Fruit fly (Drosophila melanogaster) whole organism, embryonic: Measurements from ENCODE around the gene CG3337.

Source experiments
- Atf6 ChIP-seq: fragments of 200-800 bp; sonication (Bioruptor generic); IDR thresholded peaks from 2 replicates; pipeline ENCODE4 v1.3.6; 2022; ENCODE audit warnings: missing biosample characterization, missing genetic modification characterization
- CG10565 ChIP-seq: fragments of 200-800 bp; sonication (Bioruptor generic); optimal IDR thresholded peaks from 3 replicates; lab custom pipeline; 2016; ENCODE audit warnings: missing biosample characterization, mild to moderate bottlenecking, missing genetic modification characterization
- CG11247 ChIP-seq: fragments of 200-800 bp; sonication (Bioruptor generic); IDR thresholded peaks from 2 replicates; pipeline ENCODE4 v1.3.6; 2022; ENCODE audit warnings: missing biosample characterization, missing genetic modification characterization
- CG11695 ChIP-seq: fragments of 200-800 bp; sonication (Bioruptor generic); IDR thresholded peaks from 3 replicates; pipeline ENCODE4 v1.3.6; 2022; ENCODE audit warnings: missing biosample characterization, missing genetic modification characterization
- CG12391 ChIP-seq: fragments of 200-800 bp; sonication (Bioruptor generic); optimal IDR thresholded peaks from 3 replicates; lab custom pipeline; 2018; ENCODE audit warnings: missing biosample characterization, mild to moderate bottlenecking, missing genetic modification characterization, moderate library complexity
- CG13287 ChIP-seq: fragments of 200-800 bp; sonication (Bioruptor generic); IDR thresholded peaks from 2 replicates; pipeline ENCODE4 v1.3.6; 2022; ENCODE audit warnings: missing biosample characterization, missing genetic modification characterization; ENCODE audit not compliant: partially characterized antibody
- CG15269 ChIP-seq: fragments of 200-800 bp; sonication (Bioruptor generic); optimal IDR thresholded peaks from 2 replicates; lab custom pipeline; 2018; ENCODE audit warnings: missing biosample characterization, mild to moderate bottlenecking, missing genetic modification characterization, moderate library complexity
- CG16813 ChIP-seq: fragments of 200-800 bp; sonication (Bioruptor generic); IDR thresholded peaks from 3 replicates; pipeline ENCODE4 v1.3.6; 2022; ENCODE audit warnings: missing biosample characterization, missing genetic modification characterization; ENCODE audit not compliant: partially characterized antibody
- CG17186 ChIP-seq: fragments of 200-800 bp; sonication (Bioruptor generic); optimal IDR thresholded peaks from 3 replicates; lab custom pipeline; 2017; ENCODE audit warnings: missing biosample characterization, missing genetic modification reagents, missing genetic modification characterization
- CG17829 ChIP-seq: fragments of 200-800 bp; optimal IDR thresholded peaks from 2 replicates; lab custom pipeline; 2019; ENCODE audit warnings: missing biosample characterization, mild to moderate bottlenecking, missing genetic modification characterization, moderate library complexity
- CG2199 ChIP-seq: fragments of 200-800 bp; sonication (Bioruptor generic); IDR thresholded peaks from 3 replicates; pipeline ENCODE4 v1.3.6; 2022; ENCODE audit warnings: missing biosample characterization, missing genetic modification characterization
- CG2875 ChIP-seq: fragments of 200-800 bp; sonication (Bioruptor generic); optimal IDR thresholded peaks from 2 replicates; lab custom pipeline; 2017; ENCODE audit warnings: missing biosample characterization, mild to moderate bottlenecking, missing genetic modification characterization, missing genetic modification reagents
- CG3407 ChIP-seq: fragments of 200-800 bp; sonication (Bioruptor generic); optimal IDR thresholded peaks from 2 replicates; lab custom pipeline; 2018; ENCODE audit warnings: missing biosample characterization, mild to moderate bottlenecking, missing genetic modification characterization
- CG4404 ChIP-seq: fragments of 200-800 bp; sonication (Bioruptor generic); IDR thresholded peaks from 2 replicates; pipeline ENCODE4 v1.3.6; 2022; ENCODE audit warnings: missing biosample characterization, missing genetic modification characterization
- CG4707 ChIP-seq: fragments of 200-800 bp; sonication (Bioruptor generic); optimal IDR thresholded peaks from 2 replicates; lab custom pipeline; 2018; ENCODE audit warnings: missing biosample characterization, mild to moderate bottlenecking, missing genetic modification characterization, moderate library complexity
- CG6654 ChIP-seq: fragments of 200-800 bp; sonication (Bioruptor generic); optimal IDR thresholded peaks from 2 replicates; lab custom pipeline; 2017; ENCODE audit warnings: missing biosample characterization, mild to moderate bottlenecking, missing genetic modification characterization
- CG8478 ChIP-seq: fragments of >200 bp; optimal IDR thresholded peaks from 2 replicates; lab custom pipeline; 2018
- CG9932 ChIP-seq: fragments of 200-800 bp; sonication (Bioruptor generic); IDR thresholded peaks from 2 replicates; pipeline ENCODE4 v1.3.6; 2022; ENCODE audit warnings: missing biosample characterization, missing genetic modification characterization
- CTCF ChIP-seq: fragments of 200-800 bp; sonication (Bioruptor generic); optimal IDR thresholded peaks from 2 replicates; lab custom pipeline; 2017; ENCODE audit warnings: missing biosample characterization, mild to moderate bottlenecking, missing genetic modification characterization, moderate library complexity
- D19B ChIP-seq: fragments of 200-800 bp; sonication (Bioruptor generic); optimal IDR thresholded peaks from 2 replicates; lab custom pipeline; 2017; ENCODE audit warnings: missing biosample characterization, mild to moderate bottlenecking, missing genetic modification characterization
- Dll ChIP-seq: fragments of 200-800 bp; sonication (Bioruptor generic); IDR thresholded peaks from 4 replicates; pipeline ENCODE4 v1.3.6; 2022; ENCODE audit warnings: missing biosample characterization, missing genetic modification characterization; ENCODE audit not compliant: partially characterized antibody
- Dref ChIP-seq: fragments of 200-800 bp; sonication (Bioruptor generic); IDR thresholded peaks from 2 replicates; pipeline ENCODE4 v1.3.6; 2022; ENCODE audit warnings: missing biosample characterization, missing genetic modification characterization
- E2f1 ChIP-seq: fragments of 200-800 bp; sonication (Bioruptor generic); IDR thresholded peaks from 2 replicates; pipeline ENCODE4 v1.3.6; 2022; ENCODE audit warnings: missing biosample characterization, missing genetic modification characterization
- ERR ChIP-seq: fragments of 200-800 bp; sonication (Bioruptor generic); optimal IDR thresholded peaks from 2 replicates; lab custom pipeline; 2016; ENCODE audit warnings: missing biosample characterization, missing genetic modification characterization
- Elba2 ChIP-seq: fragments of 200-800 bp; sonication (Bioruptor generic); optimal IDR thresholded peaks from 3 replicates; lab custom pipeline; 2016; ENCODE audit warnings: missing biosample characterization, missing genetic modification characterization
- HLH3B ChIP-seq: fragments of 200-800 bp; sonication (Bioruptor generic); IDR thresholded peaks from 2 replicates; pipeline ENCODE4 v1.3.6; 2022; ENCODE audit warnings: missing biosample characterization, missing genetic modification characterization
- HLH4C ChIP-seq: fragments of 200-800 bp; sonication (Bioruptor generic); IDR thresholded peaks from 3 replicates; pipeline ENCODE4 v1.3.6; 2022; ENCODE audit warnings: missing biosample characterization, missing genetic modification characterization; ENCODE audit not compliant: partially characterized antibody
- HmgD ChIP-seq: fragments of 200-800 bp; sonication (Bioruptor generic); optimal IDR thresholded peaks from 3 replicates; lab custom pipeline; 2016; ENCODE audit warnings: missing biosample characterization, missing genetic modification characterization
- Hsf ChIP-seq: fragments of 200-800 bp; sonication (Bioruptor generic); optimal IDR thresholded peaks from 3 replicates; lab custom pipeline; 2016; ENCODE audit warnings: missing biosample characterization, missing genetic modification characterization
- Kr ChIP-seq: fragments of 200-800 bp; sonication (Bioruptor generic); optimal IDR thresholded peaks from 2 replicates; lab custom pipeline; 2017; ENCODE audit warnings: missing biosample characterization, mild to moderate bottlenecking, missing genetic modification characterization
- Med ChIP-seq: fragments of 200-800 bp; sonication (Bioruptor generic); peaks from one replicate; lab custom pipeline; 2016; ENCODE audit warnings: missing biosample characterization, missing genetic modification characterization, mild to moderate bottlenecking, inconsistent platforms, moderate library complexity
- Mes4 ChIP-seq: fragments of 200-800 bp; sonication (Bioruptor generic); optimal IDR thresholded peaks from 2 replicates; lab custom pipeline; 2016; ENCODE audit warnings: missing biosample characterization, missing genetic modification characterization
- NFAT ChIP-seq: fragments of 200-800 bp; sonication (Bioruptor generic); IDR thresholded peaks from 2 replicates; pipeline ENCODE4 v1.3.6; 2022; ENCODE audit warnings: missing biosample characterization, missing genetic modification characterization
- Side ChIP-seq: fragments of 200-800 bp; sonication (Bioruptor generic); optimal IDR thresholded peaks from 2 replicates; lab custom pipeline; 2016; ENCODE audit warnings: missing biosample characterization, missing genetic modification characterization
- Sin3A ChIP-seq: fragments of >200 bp; optimal IDR thresholded peaks from 2 replicates; lab custom pipeline; 2018
- Usf ChIP-seq: fragments of 200-800 bp; sonication (Bioruptor generic); optimal IDR thresholded peaks from 2 replicates; lab custom pipeline; 2017; ENCODE audit warnings: missing genotype, missing biosample characterization, missing genetic modification characterization
- Xrp1 ChIP-seq: fragments of 200-800 bp; sonication (Bioruptor generic); IDR thresholded peaks from 2 replicates; pipeline ENCODE4 v1.3.6; 2022; ENCODE audit warnings: missing biosample characterization, missing genetic modification characterization
- ac ChIP-seq: fragments of 200-800 bp; sonication (Bioruptor generic); optimal IDR thresholded peaks from 3 replicates; lab custom pipeline; 2017; ENCODE audit warnings: missing biosample characterization, mild to moderate bottlenecking, missing genetic modification characterization
- ara ChIP-seq: fragments of 200-800 bp; sonication (Bioruptor generic); IDR thresholded peaks from 2 replicates; pipeline ENCODE4 v1.3.6; 2022; ENCODE audit warnings: missing biosample characterization, missing genetic modification characterization
- crp ChIP-seq, 2 experiments: fragments of 200-800 bp; sonication (Bioruptor generic); optimal IDR thresholded peaks; 2 replicates in 1 of 2; 3 replicates in 1 of 2; lab custom pipeline; 2017; ENCODE audit warnings: missing biosample characterization in 2 of 2, missing genetic modification characterization in 2 of 2, mild to moderate bottlenecking in 1 of 2, moderate library complexity in 1 of 2
- fd102C ChIP-seq: fragments of 200-800 bp; sonication (Bioruptor generic); optimal IDR thresholded peaks from 2 replicates; lab custom pipeline; 2018; ENCODE audit warnings: missing biosample characterization, mild to moderate bottlenecking, missing genetic modification characterization, moderate library complexity
- gce ChIP-seq: fragments of 200-800 bp; sonication (Bioruptor generic); IDR thresholded peaks from 3 replicates; pipeline ENCODE4 v1.3.6; 2022; ENCODE audit warnings: missing biosample characterization, missing genetic modification characterization
- hb ChIP-seq: fragments of 200-800 bp; sonication (Bioruptor generic); IDR thresholded peaks from 3 replicates; pipeline ENCODE4 v1.3.6; 2022; ENCODE audit warnings: missing biosample characterization, missing genetic modification characterization; ENCODE audit not compliant: partially characterized antibody
- jigr1 ChIP-seq: fragments of 200-800 bp; sonication (Bioruptor generic); IDR thresholded peaks from 3 replicates; pipeline ENCODE4 v1.3.6; 2022; ENCODE audit warnings: missing biosample characterization, missing genetic modification characterization
- ken ChIP-seq: fragments of 200-800 bp; sonication (Bioruptor generic); IDR thresholded peaks from 3 replicates; pipeline ENCODE4 v1.3.6; 2022; ENCODE audit warnings: missing biosample characterization, missing genetic modification characterization
- lola ChIP-seq, 3 experiments: fragments of >200 bp in 2 of 3; fragments of 200-800 bp in 1 of 3; sonication (Bioruptor generic) in 1 of 3; optimal IDR thresholded peaks; 2 replicates each; lab custom pipeline; 2017 to 2019; ENCODE audit warnings: missing biosample characterization in 3 of 3, missing genetic modification characterization in 3 of 3, mild to moderate bottlenecking in 1 of 3, moderate library complexity in 1 of 3
- lov ChIP-seq, 2 experiments: fragments of 200-800 bp in 1 of 2; fragments of >200 bp in 1 of 2; sonication (Bioruptor generic) in 1 of 2; IDR thresholded peaks in 1 of 2; optimal IDR thresholded peaks in 1 of 2; 2 replicates in 1 of 2; 3 replicates in 1 of 2; pipeline versions ENCODE4 v1.3.6 to Lab custom; 2017 to 2022; ENCODE audit warnings: missing biosample characterization in 1 of 2, missing genetic modification characterization in 1 of 2
- maf-S ChIP-seq: fragments of 200-800 bp; sonication (Bioruptor generic); optimal IDR thresholded peaks from 2 replicates; lab custom pipeline; 2016; ENCODE audit warnings: missing biosample characterization, missing genetic modification characterization
- pum ChIP-seq: fragments of 200-800 bp; sonication (Bioruptor generic); optimal IDR thresholded peaks from 2 replicates; lab custom pipeline; 2016; ENCODE audit warnings: missing biosample characterization, missing genetic modification characterization
- tna ChIP-seq: fragments of 200-800 bp; sonication (Bioruptor generic); IDR thresholded peaks from 2 replicates; pipeline ENCODE4 v1.3.6; 2022; ENCODE audit warnings: missing biosample characterization, missing genetic modification characterization; ENCODE audit not compliant: partially characterized antibody
- vnd ChIP-seq: fragments of 200-800 bp; sonication (Bioruptor generic); IDR thresholded peaks from 3 replicates; pipeline ENCODE4 v1.3.6; 2022; ENCODE audit warnings: missing biosample characterization, missing genetic modification characterization; ENCODE audit not compliant: partially characterized antibody

The CG3337 gene

DNA sequence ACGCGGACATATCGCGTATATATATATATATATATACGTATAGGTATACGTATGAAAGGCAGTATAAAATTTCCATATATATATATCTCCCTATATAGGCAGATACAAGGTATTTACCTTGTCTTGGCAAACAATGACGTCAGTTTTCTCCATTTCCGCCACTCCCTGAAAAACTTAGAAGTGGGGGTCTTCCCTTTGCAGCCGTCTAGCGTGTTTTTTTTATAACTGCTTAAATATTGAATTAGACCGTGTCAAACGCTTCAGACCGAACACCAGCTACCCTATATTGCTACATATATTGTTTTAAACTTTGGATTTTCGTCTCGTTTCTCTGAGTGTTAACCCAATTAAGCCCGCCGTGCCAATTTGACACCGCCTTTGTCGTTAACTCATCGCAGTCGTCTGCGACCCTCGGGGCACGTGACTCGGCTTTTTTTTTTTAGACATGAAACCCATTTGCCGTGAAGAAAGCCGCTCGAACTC is 46.7 kb downstream of the CG3337 start (continued):
- no peak for TF ChIP-seq lov (optimal IDR thresholded peaks at IDR 0.05; lab: Kevin White, UChicago)
- no peak for TF ChIP-seq lov (GFP tag; IDR thresholded peaks at IDR 0.05; lab: Robert Waterston, UW)
- no peak for TF ChIP-seq Usf (GFP tag; lab: Kevin White, UChicago)
- TF ChIP-seq CG8478 (lab: Kevin White, UChicago) = no peak
- peak; percentile 9 for TF ChIP-seq Side (GFP tag; lab: Kevin White, UChicago)
- no peak for TF ChIP-seq CG6654
- TF ChIP-seq CG4707 (GFP tag; lab: Kevin White, UChicago) = no peak
- TF ChIP-seq CG3407 = peak; percentile 43
- no peak for TF ChIP-seq CG12391 (tag; lab: Kevin White, UChicago)
- TF ChIP-seq CG11247 (GFP tag; lab: Robert Waterston, UW) = no peak
- 0 out of 2 replicates have a peak, but pooled peaks have one; percentile 18 for TF ChIP-seq ara (GFP tag; lab: Robert Waterston, UW)
- TF ChIP-seq hb (GFP tag; lab: Robert Waterston, UW) = no peak
- 0 out of 2 replicates have a peak, but pooled peaks have one; percentile 6 for TF ChIP-seq Xrp1 (GFP tag; lab: Robert Waterston, UW)
- TF ChIP-seq HLH4C (GFP tag; lab: Robert Waterston, UW) = peak; percentile 50; the same call in 1 of the 3 replicates
- TF ChIP-seq CG2875 (GFP tag; lab: Kevin White, UChicago) = peak; percentile 26
- TF ChIP-seq CG11695 = 0 out of 3 replicates have a peak, but pooled peaks have one; percentile 35
- no peak for TF ChIP-seq ken (GFP tag; lab: Robert Waterston, UW)
- no peak for TF ChIP-seq CG16813
- no peak for TF ChIP-seq Kr
- no peak for TF ChIP-seq CG4404
- TF ChIP-seq CG10565 (GFP tag; lab: Kevin White, UChicago) = no peak
- peak; percentile 12 for TF ChIP-seq CG15269 (tag; lab: Kevin White, UChicago)
- TF ChIP-seq ERR = no peak
- TF ChIP-seq jigr1 (GFP tag; lab: Robert Waterston, UW) = no peak
- TF ChIP-seq CG17829 (tag; lab: Kevin White, UChicago) = no peak
- TF ChIP-seq Sin3A (lab: Kevin White, UChicago) = no peak
- no peak for TF ChIP-seq CG13287 (GFP tag; lab: Robert Waterston, UW)
- TF ChIP-seq tna (GFP tag; lab: Robert Waterston, UW) = no peak
- no peak for TF ChIP-seq HmgD
- TF ChIP-seq gce (GFP tag; lab: Robert Waterston, UW) = 0 out of 3 replicates have a peak, but pooled peaks have one; percentile 14
- TF ChIP-seq Dll (GFP tag; lab: Robert Waterston, UW) = no peak
- no peak for TF ChIP-seq Hsf (GFP tag; lab: Kevin White, UChicago)
- TF ChIP-seq ac (GFP tag; lab: Kevin White, UChicago) = no peak
- TF ChIP-seq E2f1 = no peak
- no peak for TF ChIP-seq Mes4
- TF ChIP-seq Dref = no peak
- TF ChIP-seq crp (GFP tag; optimal IDR thresholded peaks at IDR 0.05; lab: Kevin White, UChicago) = no peak
- TF ChIP-seq Med (GFP tag; lab: Kevin White, UChicago) = peak; percentile 85
- TF ChIP-seq vnd (GFP tag; lab: Robert Waterston, UW) = no peak
- peak; percentile 47; the same call in 1 of the 2 replicates for TF ChIP-seq NFAT (GFP tag; lab: Robert Waterston, UW)
- TF ChIP-seq HLH3B (GFP tag; lab: Robert Waterston, UW) = peak; percentile 55; the same call in 1 of the 2 replicates
- no peak for TF ChIP-seq Atf6
- no peak for TF ChIP-seq CG2199 (GFP tag; lab: Robert Waterston, UW)
- TF ChIP-seq lola (GFP tag; optimal IDR thresholded peaks at IDR 0.05; lab: Kevin White, UChicago) = no peak
- TF ChIP-seq CG9932 (GFP tag; lab: Robert Waterston, UW) = peak; percentile 43; the same call in 1 of the 2 replicates
- TF ChIP-seq pum (GFP tag; lab: Kevin White, UChicago) = no peak
- no peak for TF ChIP-seq fd102C (GFP tag; lab: Kevin White, UChicago)
- TF ChIP-seq D19B (GFP tag; lab: Kevin White, UChicago) = peak; percentile 69
- peak; percentile 11 for TF ChIP-seq CTCF (GFP tag; lab: Kevin White, UChicago)
- TF ChIP-seq Elba2 = no peak
- no peak for TF ChIP-seq CG17186
- TF ChIP-seq maf-S (GFP tag; lab: Kevin White, UChicago) = no peak
